Fruit fly (Drosophila melanogaster) whole organism, pupa: Measurements from ENCODE around the gene eff.

Experiments
- CG10348 ChIP-seq: fragments of 200-800 bp; sonication (Bioruptor generic); IDR thresholded peaks from 2 replicates; pipeline ENCODE4 v1.3.6; 2022; ENCODE audit warnings: missing biosample characterization, missing genetic modification characterization
- CG12605 ChIP-seq: fragments of 200-800 bp; sonication (Bioruptor generic); IDR thresholded peaks from 2 replicates; pipeline ENCODE4 v1.3.6; 2022; ENCODE audit warnings: missing biosample characterization, missing genetic modification characterization
- CG13204 ChIP-seq: fragments of 200-800 bp; sonication (Bioruptor generic); optimal IDR thresholded peaks from 2 replicates; lab custom pipeline; 2018; ENCODE audit warnings: missing biosample characterization, mild to moderate bottlenecking, missing genetic modification characterization, moderate library complexity
- CG14655 ChIP-seq: fragments of 200-800 bp; sonication (Bioruptor generic); optimal IDR thresholded peaks from 3 replicates; lab custom pipeline; 2017; ENCODE audit warnings: mild to moderate bottlenecking, missing biosample characterization, missing genetic modification reagents, missing genetic modification characterization
- CG15710 ChIP-seq: fragments of 200-800 bp; sonication (Bioruptor generic); optimal IDR thresholded peaks from 2 replicates; lab custom pipeline; 2018; ENCODE audit warnings: missing biosample characterization, mild to moderate bottlenecking, missing genetic modification characterization, moderate library complexity
- CG17806 ChIP-seq: fragments of 200-800 bp; sonication (Bioruptor generic); optimal IDR thresholded peaks from 2 replicates; lab custom pipeline; 2018; ENCODE audit warnings: missing biosample characterization, mild to moderate bottlenecking, missing genetic modification characterization, moderate library complexity
- CG32121 ChIP-seq: fragments of 200-800 bp; sonication (Bioruptor generic); IDR thresholded peaks from 2 replicates; pipeline ENCODE4 v1.3.6; 2022; ENCODE audit warnings: missing biosample characterization, missing genetic modification characterization
- CG34367 ChIP-seq: fragments of 200-800 bp; sonication (Bioruptor generic); optimal IDR thresholded peaks from 2 replicates; lab custom pipeline; 2018; ENCODE audit warnings: missing biosample characterization, mild to moderate bottlenecking, missing genetic modification characterization
- CG4496 ChIP-seq: fragments of 200-800 bp; sonication (Bioruptor generic); IDR thresholded peaks from 3 replicates; pipeline ENCODE4 v1.3.6; 2022; ENCODE audit warnings: missing biosample characterization, missing genetic modification characterization
- CG8159 ChIP-seq: fragments of 200-800 bp; sonication (Bioruptor generic); optimal IDR thresholded peaks from 3 replicates; lab custom pipeline; 2018; ENCODE audit warnings: missing biosample characterization, mild to moderate bottlenecking, missing genetic modification characterization, moderate library complexity
- CG8301 ChIP-seq: fragments of 200-800 bp; sonication (Bioruptor generic); optimal IDR thresholded peaks from 2 replicates; lab custom pipeline; 2018; ENCODE audit warnings: missing biosample characterization, mild to moderate bottlenecking, missing genetic modification characterization
- CG9948 ChIP-seq: fragments of 200-800 bp; sonication (Bioruptor generic); optimal IDR thresholded peaks from 2 replicates; lab custom pipeline; 2018; ENCODE audit warnings: missing biosample characterization, mild to moderate bottlenecking, missing genetic modification characterization, moderate library complexity
- D1 ChIP-seq: fragments of 200-800 bp; sonication (Bioruptor generic); optimal IDR thresholded peaks from 2 replicates; lab custom pipeline; 2018; ENCODE audit warnings: missing biosample characterization, mild to moderate bottlenecking, missing genetic modification characterization, moderate library complexity
- EcR ChIP-seq: fragments of 200-800 bp; sonication (Bioruptor generic); optimal IDR thresholded peaks from 3 replicates; lab custom pipeline; 2019; ENCODE audit warnings: missing biosample characterization, missing genetic modification characterization, mild to moderate bottlenecking, moderate library complexity, missing genetic modification reagents
- Ets98B ChIP-seq: fragments of 200-800 bp; sonication (Bioruptor generic); IDR thresholded peaks from 2 replicates; pipeline ENCODE4 v1.3.6; 2022; ENCODE audit warnings: missing biosample characterization, missing genetic modification characterization
- Pif1A ChIP-seq: fragments of 200-800 bp; sonication (Bioruptor generic); optimal IDR thresholded peaks from 3 replicates; lab custom pipeline; 2016; ENCODE audit warnings: missing biosample characterization, missing genetic modification characterization
- Pif1B ChIP-seq: fragments of 200-800 bp; sonication (Bioruptor generic); optimal IDR thresholded peaks from 3 replicates; lab custom pipeline; 2016; ENCODE audit warnings: missing biosample characterization, missing genetic modification characterization
- Snoo ChIP-seq: fragments of 200-800 bp; sonication (Bioruptor generic); optimal IDR thresholded peaks from 3 replicates; lab custom pipeline; 2017; ENCODE audit warnings: missing biosample characterization, mild to moderate bottlenecking, missing genetic modification characterization, inconsistent platforms
- fd96Ca ChIP-seq: fragments of 200-800 bp; sonication (Bioruptor generic); IDR thresholded peaks from 3 replicates; pipeline ENCODE4 v1.3.6; 2022; ENCODE audit warnings: missing biosample characterization, missing genetic modification characterization
- gl ChIP-seq: fragments of 200-800 bp; sonication (Bioruptor generic); optimal IDR thresholded peaks from 2 replicates; lab custom pipeline; 2018; ENCODE audit warnings: missing biosample characterization, mild to moderate bottlenecking, missing genetic modification characterization
- rn ChIP-seq: fragments of 200-800 bp; sonication (Bioruptor generic); IDR thresholded peaks from 2 replicates; pipeline ENCODE4 v1.3.6; 2022; ENCODE audit warnings: missing biosample characterization, missing genetic modification characterization

The eff gene

DNA sequence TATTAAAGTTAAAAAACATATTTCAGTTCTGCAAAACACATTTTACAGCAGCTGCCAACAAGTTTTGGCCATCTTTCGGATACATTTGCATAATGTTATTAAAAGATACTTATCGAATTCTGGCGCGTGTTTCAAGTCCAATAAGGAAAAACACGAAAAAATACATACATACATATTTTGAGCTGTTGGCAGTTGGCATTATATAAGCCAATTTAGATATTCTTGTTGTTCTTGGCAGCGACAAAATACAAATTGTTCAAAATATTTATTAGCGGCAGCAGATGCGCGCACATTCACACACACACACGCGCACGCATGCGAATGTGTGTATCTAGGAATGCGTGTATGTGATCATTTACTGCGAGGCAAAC, 27.4 kb downstream of the eff start:
- peak; percentile 21 for TF ChIP-seq D1 (tag; lab: Kevin White, UChicago)
- TF ChIP-seq CG17806 = no peak

- TF ChIP-seq gl (tag; lab: Kevin White, UChicago) = no peak
- TF ChIP-seq Pif1A (GFP tag; lab: Kevin White, UChicago) = no peak
- TF ChIP-seq rn (GFP tag; lab: Robert Waterston, UW) = no peak
- TF ChIP-seq CG12605 (GFP tag; lab: Robert Waterston, UW) = no peak
- no peak for TF ChIP-seq CG13204 (GFP tag; lab: Kevin White, UChicago)
- TF ChIP-seq CG15710 (tag; lab: Kevin White, UChicago) = no peak
- TF ChIP-seq CG14655 (GFP tag; lab: Kevin White, UChicago) = no peak
- TF ChIP-seq CG32121 (GFP tag; lab: Robert Waterston, UW) = no peak
- TF ChIP-seq CG8301 (tag; lab: Kevin White, UChicago) = no peak
- TF ChIP-seq Pif1B (GFP tag; lab: Kevin White, UChicago) = no peak
- TF ChIP-seq CG17806 = no peak
- no peak for TF ChIP-seq CG9948 (tag; lab: Kevin White, UChicago)
- TF ChIP-seq fd96Ca (GFP tag; lab: Robert Waterston, UW) = no peak
- TF ChIP-seq Ets98B = no peak
- TF ChIP-seq Snoo (tag; lab: Kevin White, UChicago) = no peak
- TF ChIP-seq CG10348 = no peak
- TF ChIP-seq D1 (tag; lab: Kevin White, UChicago) = no peak
These were observed 27.9 kb downstream of the eff start for dm6 chr3R:14713110-14713713.

DNA sequence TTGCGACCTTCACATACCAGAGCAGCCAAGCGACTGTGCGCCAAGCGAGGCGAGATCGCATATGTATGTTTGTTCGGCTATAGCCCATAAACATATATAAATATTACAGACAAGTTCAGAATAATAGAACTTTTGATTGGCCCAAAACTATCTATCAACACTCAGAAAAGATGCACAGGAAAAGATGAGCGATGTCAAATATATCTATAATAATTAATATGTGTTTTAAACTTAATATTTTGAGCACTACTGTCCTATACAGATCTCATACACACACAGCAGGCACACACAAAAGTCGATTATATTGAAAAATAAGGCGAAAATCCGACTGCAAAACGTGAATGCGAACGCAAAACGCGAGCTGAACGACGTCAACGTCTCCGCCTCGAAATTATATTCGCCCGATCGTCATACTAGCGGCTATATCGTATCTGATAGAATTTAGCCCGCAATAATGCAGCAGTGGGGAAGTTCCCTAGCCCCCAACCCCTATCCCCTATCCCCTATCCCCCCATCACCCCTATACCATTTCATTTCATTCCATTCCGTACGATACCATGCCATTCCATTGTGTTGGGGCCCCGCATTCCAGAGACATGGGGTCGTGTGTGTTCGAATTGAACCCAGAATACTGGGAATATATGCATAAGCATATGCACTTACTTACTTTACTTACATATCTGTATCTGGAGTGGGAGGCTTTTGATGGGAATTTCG, 29.5 kb downstream of the eff start:
- TF ChIP-seq CG8159 = peak; percentile 57
- TF ChIP-seq Pif1A (GFP tag; lab: Kevin White, UChicago) = peak; percentile 42
- no peak for TF ChIP-seq CG12605 (GFP tag; lab: Robert Waterston, UW)
- TF ChIP-seq Snoo (tag; lab: Kevin White, UChicago) = peak; percentile 23
- TF ChIP-seq CG32121 (GFP tag; lab: Robert Waterston, UW) = peak; percentile 18; the same call in 1 of the 2 replicates
- TF ChIP-seq CG10348 = no peak
- 0 out of 2 replicates have a peak, but pooled peaks have one; percentile 27 for TF ChIP-seq Ets98B
- peak; percentile 61; the same call in 2 of the 3 replicates for TF ChIP-seq CG4496 (GFP tag; lab: Robert Waterston, UW)
- peak; percentile 16 for TF ChIP-seq CG14655 (GFP tag; lab: Kevin White, UChicago)
- TF ChIP-seq EcR (GFP tag; lab: Kevin White, UChicago) = peak; percentile 89
- no peak for TF ChIP-seq gl (tag; lab: Kevin White, UChicago)
- TF ChIP-seq D1 (tag; lab: Kevin White, UChicago) = no peak
- TF ChIP-seq CG8301 (tag; lab: Kevin White, UChicago) = no peak
- TF ChIP-seq CG9948 (tag; lab: Kevin White, UChicago) = peak; percentile 26
- TF ChIP-seq CG15710 (tag; lab: Kevin White, UChicago) = peak; percentile 49
- no peak for TF ChIP-seq rn (GFP tag; lab: Robert Waterston, UW)
- peak; percentile 29 for TF ChIP-seq Pif1B (GFP tag; lab: Kevin White, UChicago)
- peak; percentile 7 for TF ChIP-seq CG13204 (GFP tag; lab: Kevin White, UChicago)
- TF ChIP-seq fd96Ca (GFP tag; lab: Robert Waterston, UW) = 0 out of 3 replicates have a peak, but pooled peaks have one; percentile 31
- peak; percentile 29 for TF ChIP-seq CG34367 (tag; lab: Kevin White, UChicago)
- TF ChIP-seq CG17806 = peak; percentile 46

DNA sequence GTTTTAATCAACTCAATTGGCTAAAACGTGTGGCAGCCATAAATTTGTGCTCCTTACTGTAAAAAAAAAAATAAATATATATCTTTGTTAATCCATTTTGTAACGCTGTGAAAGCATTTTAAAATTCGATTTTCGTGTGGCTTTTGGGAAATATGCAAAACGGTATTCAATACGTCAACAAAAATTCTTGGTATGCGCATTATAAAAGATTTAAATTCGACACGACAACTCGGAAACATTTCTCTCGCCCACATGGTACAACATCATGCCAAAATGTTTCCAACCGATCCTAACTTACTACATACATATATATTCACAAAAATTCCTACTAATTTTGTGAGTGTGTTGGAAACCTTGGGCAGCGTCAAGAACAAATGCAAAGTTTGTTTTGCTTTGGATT, 30.4 kb downstream of the eff start:
- TF ChIP-seq CG10348 (no peak), D1 (tag; lab: Kevin White, UChicago) (no peak), CG12605 (GFP tag; lab: Robert Waterston, UW) (no peak), EcR (GFP tag; lab: Kevin White, UChicago) (no peak), CG17806 (no peak), CG4496 (GFP tag; lab: Robert Waterston, UW) (no peak), Pif1A (GFP tag; lab: Kevin White, UChicago) (no peak), CG34367 (tag; lab: Kevin White, UChicago) (no peak), CG14655 (GFP tag; lab: Kevin White, UChicago) (no peak), gl (tag; lab: Kevin White, UChicago) (no peak), CG9948 (tag; lab: Kevin White, UChicago) (no peak), Ets98B (no peak), CG15710 (tag; lab: Kevin White, UChicago) (no peak), CG8159 (no peak), CG32121 (GFP tag; lab: Robert Waterston, UW) (no peak)

- TF ChIP-seq EcR (GFP tag; lab: Kevin White, UChicago) (no peak), CG8159 (no peak), CG34367 (tag; lab: Kevin White, UChicago) (no peak), CG9948 (tag; lab: Kevin White, UChicago) (no peak), Pif1B (GFP tag; lab: Kevin White, UChicago) (no peak), CG13204 (GFP tag; lab: Kevin White, UChicago) (no peak)
These were observed 31.6 kb downstream of the eff start for dm6 chr3R:14709480-14709984.
